Worm (Caenorhabditis elegans) whole organism, L1 larva: ENCODE measurements around the gene Y48E1C.4.

Source experiments
- C04F5.9 ChIP-seq: sonication (generic microtip); optimal IDR thresholded peaks from 2 replicates; lab custom pipeline; 2016; ENCODE audit warnings: missing genetic modification characterization, missing compliant biosample characterization
- C16A3.4 ChIP-seq: fragments of 150-350 bp; optimal IDR thresholded peaks from 2 replicates; lab custom pipeline; 2014; ENCODE audit warnings: missing biosample characterization, missing genetic modification characterization
- C34B4.2 ChIP-seq: sonication (generic microtip); optimal IDR thresholded peaks from 2 replicates; lab custom pipeline; 2017; ENCODE audit warnings: mild to moderate bottlenecking, missing genetic modification characterization, missing compliant biosample characterization
- alr-1 ChIP-seq: fragments of 200-800 bp; sonication (Bioruptor generic); optimal IDR thresholded peaks from 2 replicates; lab custom pipeline; 2018; ENCODE audit warnings: borderline replicate concordance, mild to moderate bottlenecking, missing genetic modification characterization, missing compliant biosample characterization
- aly-2 ChIP-seq: fragments of 150-350 bp; optimal IDR thresholded peaks from 2 replicates; lab custom pipeline; 2014; ENCODE audit warnings: missing biosample characterization, missing genetic modification characterization
- ama-1 ChIP-seq: fragments of 150-350 bp; optimal IDR thresholded peaks from 2 replicates; lab custom pipeline; 2014
- blmp-1 ChIP-seq: fragments of 150-350 bp; optimal IDR thresholded peaks from 2 replicates; lab custom pipeline; 2014; ENCODE audit warnings: missing biosample characterization, missing genetic modification characterization
- ceh-63 ChIP-seq: fragments of 200-800 bp; sonication (Bioruptor generic); optimal IDR thresholded peaks from 2 replicates; lab custom pipeline; 2018; ENCODE audit warnings: mild to moderate bottlenecking, missing genetic modification characterization, missing compliant biosample characterization
- ceh-8 ChIP-seq: fragments of 200-800 bp; sonication (Bioruptor generic); optimal IDR thresholded peaks from 2 replicates; lab custom pipeline; 2018; ENCODE audit warnings: mild to moderate bottlenecking, missing genetic modification characterization, moderate library complexity, missing compliant biosample characterization
- ceh-82 ChIP-seq, 3 experiments: fragments of 150-350 bp in 1 of 3; sonication (generic microtip) in 2 of 3; optimal IDR thresholded peaks; 2 replicates each; lab custom pipeline; 2014 to 2017; ENCODE audit warnings: missing biosample characterization in 3 of 3, missing genetic modification characterization in 3 of 3
- ceh-88 ChIP-seq: fragments of 200-800 bp; sonication (Bioruptor generic); IDR thresholded peaks from 2 replicates; pipeline ENCODE4 v1.3.6; 2022; ENCODE audit warnings: missing genetic modification characterization, missing compliant biosample characterization
- dsc-1 ChIP-seq: sonication (generic microtip); optimal IDR thresholded peaks from 2 replicates; lab custom pipeline; 2016; ENCODE audit warnings: mild to moderate bottlenecking, missing genetic modification characterization, missing compliant biosample characterization
- efl-1 ChIP-seq, 4 experiments: fragments of 150-350 bp; optimal IDR thresholded peaks in 3 of 4; peaks in 1 of 4; 1 replicate in 1 of 4; 2 replicates in 3 of 4; lab custom pipeline; 2014; ENCODE audit warnings: missing biosample characterization in 2 of 4, missing genetic modification characterization in 2 of 4, missing genetic modification reagents in 2 of 4
- efl-3 ChIP-seq: fragments of 200-800 bp; sonication (Bioruptor generic); optimal IDR thresholded peaks from 2 replicates; lab custom pipeline; 2018; ENCODE audit warnings: mild to moderate bottlenecking, missing genetic modification characterization, missing compliant biosample characterization
- egl-13 ChIP-seq: sonication (generic microtip); optimal IDR thresholded peaks from 2 replicates; lab custom pipeline; 2016; ENCODE audit warnings: missing genotype, missing genetic modification reagents, missing genetic modification characterization, missing compliant biosample characterization
- egl-27 ChIP-seq, 2 experiments: fragments of 150-350 bp in 1 of 2; sonication (generic microtip); optimal IDR thresholded peaks; 3 replicates each; lab custom pipeline; 2017 to 2018; ENCODE audit warnings: missing biosample characterization in 2 of 2, missing genetic modification characterization in 2 of 2, missing genetic modification reagents in 2 of 2
- elt-2 ChIP-seq: sonication (generic microtip); optimal IDR thresholded peaks from 2 replicates; lab custom pipeline; 2016; ENCODE audit warnings: missing genetic modification characterization, mild to moderate bottlenecking, inconsistent platforms, missing compliant biosample characterization, missing genetic modification reagents
- fkh-4 ChIP-seq: sonication (generic microtip); optimal IDR thresholded peaks from 2 replicates; lab custom pipeline; 2016; ENCODE audit warnings: missing compliant biosample characterization, missing genetic modification characterization, borderline replicate concordance
- fos-1 ChIP-seq: fragments of 150-350 bp; optimal IDR thresholded peaks from 2 replicates; lab custom pipeline; 2014; ENCODE audit warnings: missing biosample characterization, missing genetic modification characterization
- grh-1 ChIP-seq: fragments of 200-800 bp; sonication (Bioruptor generic); IDR thresholded peaks from 2 replicates; pipeline ENCODE4 v1.3.6; 2022; ENCODE audit warnings: missing genetic modification reagents, missing genetic modification characterization, missing compliant biosample characterization
- hlh-17 ChIP-seq: fragments of 200-800 bp; sonication (Bioruptor generic); optimal IDR thresholded peaks from 2 replicates; lab custom pipeline; 2018; ENCODE audit warnings: missing genetic modification characterization, mild to moderate bottlenecking, missing compliant biosample characterization, moderate library complexity, borderline replicate concordance
- hlh-4 ChIP-seq: sonication (generic microtip); optimal IDR thresholded peaks from 2 replicates; lab custom pipeline; 2016; ENCODE audit warnings: mild to moderate bottlenecking, missing genetic modification characterization, missing compliant biosample characterization
- jun-1 ChIP-seq: fragments of 150-350 bp; optimal IDR thresholded peaks from 2 replicates; lab custom pipeline; 2014; ENCODE audit warnings: missing biosample characterization, missing genetic modification reagents, missing genetic modification characterization
- lin-39 ChIP-seq: fragments of 150-350 bp; optimal IDR thresholded peaks from 2 replicates; lab custom pipeline; 2014; ENCODE audit warnings: missing biosample characterization, missing genetic modification reagents, missing genetic modification characterization
- lir-3 ChIP-seq: sonication (generic microtip); optimal IDR thresholded peaks from 2 replicates; lab custom pipeline; 2016; ENCODE audit warnings: mild to moderate bottlenecking, missing genetic modification characterization, moderate library complexity, missing compliant biosample characterization; ENCODE audit not compliant: poor library complexity
- mab-9 ChIP-seq: fragments of 200-800 bp; sonication (Bioruptor generic); IDR thresholded peaks from 2 replicates; pipeline ENCODE4 v1.3.6; 2022; ENCODE audit warnings: missing genetic modification reagents, missing genetic modification characterization, missing compliant biosample characterization
- mdl-1 ChIP-seq, 2 experiments: fragments of 150-350 bp; optimal IDR thresholded peaks; 2 replicates each; lab custom pipeline; 2014 to 2017; ENCODE audit warnings: missing biosample characterization in 2 of 2, missing genetic modification characterization in 2 of 2, inconsistent platforms in 1 of 2
- mep-1 ChIP-seq: fragments of 150-350 bp; optimal IDR thresholded peaks from 2 replicates; lab custom pipeline; 2014; ENCODE audit warnings: missing biosample characterization, missing genetic modification characterization
- nhr-11 ChIP-seq: fragments of 150-350 bp; optimal IDR thresholded peaks from 2 replicates; lab custom pipeline; 2014; ENCODE audit warnings: missing biosample characterization, missing genetic modification characterization
- nhr-20 ChIP-seq: sonication (generic microtip); optimal IDR thresholded peaks from 2 replicates; lab custom pipeline; 2016; ENCODE audit warnings: mild to moderate bottlenecking, missing genetic modification characterization, missing compliant biosample characterization
- nhr-28 ChIP-seq: fragments of 150-350 bp; optimal IDR thresholded peaks from 2 replicates; lab custom pipeline; 2014; ENCODE audit warnings: missing biosample characterization, missing genetic modification characterization
- nhr-71 ChIP-seq: sonication (generic microtip); optimal IDR thresholded peaks from 2 replicates; lab custom pipeline; 2016; ENCODE audit warnings: mild to moderate bottlenecking, missing genetic modification characterization, moderate library complexity, missing compliant biosample characterization
- nhr-76 ChIP-seq: sonication (generic microtip); optimal IDR thresholded peaks from 2 replicates; lab custom pipeline; 2017; ENCODE audit warnings: missing biosample characterization, missing genetic modification characterization
- nhr-77 ChIP-seq: fragments of 150-350 bp; optimal IDR thresholded peaks from 2 replicates; lab custom pipeline; 2014; ENCODE audit warnings: missing biosample characterization, missing genetic modification characterization
- nhr-84 ChIP-seq: sonication (generic microtip); optimal IDR thresholded peaks from 2 replicates; lab custom pipeline; 2017; ENCODE audit warnings: missing biosample characterization, missing genetic modification characterization
- pax-3 ChIP-seq: fragments of 200-800 bp; sonication (Bioruptor generic); optimal IDR thresholded peaks from 2 replicates; lab custom pipeline; 2018; ENCODE audit warnings: mild to moderate bottlenecking, missing genetic modification characterization, moderate library complexity, missing compliant biosample characterization
- pqm-1 ChIP-seq: sonication (generic microtip); optimal IDR thresholded peaks from 3 replicates; lab custom pipeline; 2017; ENCODE audit warnings: missing biosample characterization, missing genetic modification characterization
- rnt-1 ChIP-seq: sonication (generic microtip); optimal IDR thresholded peaks from 2 replicates; lab custom pipeline; 2016; ENCODE audit warnings: mild to moderate bottlenecking, missing genetic modification characterization, moderate library complexity, missing compliant biosample characterization
- skn-1 ChIP-seq: fragments of 150-350 bp; optimal IDR thresholded peaks from 2 replicates; lab custom pipeline; 2014; ENCODE audit warnings: missing biosample characterization, missing genetic modification characterization
- snu-23 ChIP-seq: sonication (generic microtip); optimal IDR thresholded peaks from 2 replicates; lab custom pipeline; 2016; ENCODE audit warnings: missing genetic modification characterization, missing compliant biosample characterization
- sox-4 ChIP-seq: sonication (generic microtip); optimal IDR thresholded peaks from 2 replicates; lab custom pipeline; 2016; ENCODE audit warnings: missing genetic modification characterization, missing compliant biosample characterization
- sptf-1 ChIP-seq: fragments of 150-350 bp; optimal IDR thresholded peaks from 2 replicates; lab custom pipeline; 2014; ENCODE audit warnings: missing biosample characterization, missing genetic modification characterization
- sup-37 ChIP-seq: fragments of 200-800 bp; sonication (Bioruptor generic); optimal IDR thresholded peaks from 2 replicates; lab custom pipeline; 2018; ENCODE audit warnings: mild to moderate bottlenecking, missing genetic modification characterization, missing compliant biosample characterization
- tbx-2 ChIP-seq: sonication (generic microtip); optimal IDR thresholded peaks from 2 replicates; lab custom pipeline; 2016; ENCODE audit warnings: missing genetic modification characterization, missing compliant biosample characterization
- tlp-1 ChIP-seq: fragments of 150-350 bp; optimal IDR thresholded peaks from 2 replicates; lab custom pipeline; 2014; ENCODE audit warnings: missing biosample characterization, missing genetic modification characterization
- unc-130 ChIP-seq: fragments of 150-350 bp; optimal IDR thresholded peaks from 2 replicates; lab custom pipeline; 2017; ENCODE audit warnings: missing biosample characterization, missing genetic modification characterization, inconsistent platforms
- unc-30 ChIP-seq: sonication (generic microtip); optimal IDR thresholded peaks from 2 replicates; lab custom pipeline; 2017; ENCODE audit warnings: missing biosample characterization, missing genetic modification characterization
- unc-62 ChIP-seq: fragments of 150-350 bp; optimal IDR thresholded peaks from 2 replicates; lab custom pipeline; 2014; ENCODE audit warnings: missing biosample characterization, missing genetic modification reagents, missing genetic modification characterization
- unc-98 ChIP-seq: fragments of 200-800 bp; sonication (Bioruptor generic); IDR thresholded peaks from 2 replicates; pipeline ENCODE4 v1.3.6; 2022; ENCODE audit warnings: missing genetic modification characterization, missing compliant biosample characterization
- zag-1 ChIP-seq: fragments of 150-350 bp; optimal IDR thresholded peaks from 2 replicates; lab custom pipeline; 2014; ENCODE audit warnings: missing biosample characterization, missing genetic modification characterization
- zip-4 ChIP-seq: fragments of 200-800 bp; sonication (Bioruptor generic); optimal IDR thresholded peaks from 2 replicates; lab custom pipeline; 2018; ENCODE audit warnings: mild to moderate bottlenecking, missing genetic modification characterization, moderate library complexity, missing compliant biosample characterization
- ztf-4 ChIP-seq: fragments of 150-350 bp; optimal IDR thresholded peaks from 2 replicates; lab custom pipeline; 2014; ENCODE audit warnings: missing biosample characterization, missing genetic modification characterization

Y48E1C.4 gene

DNA sequence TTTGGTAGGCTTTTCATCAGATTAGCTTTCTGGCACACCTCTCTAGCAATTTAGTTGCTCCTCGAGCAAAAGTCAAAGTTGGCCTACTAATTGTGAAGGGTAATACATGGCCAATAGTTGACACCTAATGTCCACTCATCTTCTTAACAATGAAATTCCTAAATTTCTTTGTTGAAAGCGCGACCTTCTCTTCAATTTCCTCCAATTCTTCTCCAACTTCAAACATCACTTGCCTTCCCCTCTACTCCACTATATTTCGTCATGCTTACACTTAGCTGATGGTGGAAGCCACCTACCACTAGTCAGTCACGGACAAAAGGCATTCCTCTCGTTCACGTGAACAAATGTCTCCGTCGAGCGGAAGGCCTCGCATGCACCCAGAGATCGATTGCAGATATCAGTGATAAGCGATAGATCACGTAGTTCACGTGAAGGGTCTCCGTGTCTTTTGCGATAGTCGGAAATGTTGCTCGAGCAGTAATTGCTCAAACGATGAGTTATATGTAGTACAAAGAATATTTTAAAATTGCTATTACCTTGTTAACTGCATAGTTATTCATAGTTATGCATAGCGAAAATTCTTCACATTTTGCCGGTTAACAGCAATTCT is 32.5 kb upstream of the Y48E1C.4 start, which contains the start of gene E01G4.3 (continued):
- TF ChIP-seq blmp-1 (peak; percentile 69), ceh-63 (GFP tag; lab: Kevin White, UChicago) (no peak), C04F5.9 (tag; lab: Kevin White, UChicago) (no peak), zip-4 (no peak), hlh-4 (no peak), ceh-8 (no peak), fos-1 (tag; lab: Kevin White, UChicago) (no peak), unc-30 (tag; lab: Kevin White, UChicago) (no peak), rnt-1 (tag; lab: Kevin White, UChicago) (peak; percentile 73), nhr-77 (tag; lab: Kevin White, UChicago) (no peak), aly-2 (no peak), ceh-82 (tag; optimal IDR thresholded peaks at IDR 0.05; lab: Kevin White, UChicago) (no peak), grh-1 (no peak), mep-1 (peak; percentile 53), dsc-1 (tag; lab: Kevin White, UChicago) (no peak), sup-37 (GFP tag; lab: Kevin White, UChicago) (no peak), ceh-88 (no peak), elt-2 (peak; percentile 97), ztf-4 (peak; percentile 39), C16A3.4 (tag; lab: Kevin White, UChicago) (peak; percentile 45), nhr-28 (no peak), sptf-1 (no peak), nhr-20 (tag; lab: Kevin White, UChicago) (peak; percentile 94), tlp-1 (tag; lab: Kevin White, UChicago) (no peak), mdl-1 (tag; optimal IDR thresholded peaks at IDR 0.05; lab: Kevin White, UChicago) (peak in 1 of 2 experiments; percentile 87), ama-1 (lab: Kevin White, UChicago) (no peak), fkh-4 (tag; lab: Kevin White, UChicago) (no peak), pax-3 (tag; lab: Kevin White, UChicago) (no peak), skn-1 (tag; lab: Kevin White, UChicago) (peak; percentile 30), snu-23 (GFP tag; lab: Kevin White, UChicago) (peak; percentile 84), nhr-76 (tag; lab: Kevin White, UChicago) (no peak), hlh-17 (no peak), efl-3 (GFP tag; lab: Kevin White, UChicago) (no peak), egl-27 (tag; optimal IDR thresholded peaks at IDR 0.05; lab: Kevin White, UChicago) (peak in 1 of 2 experiments; percentile 16), sox-4 (no peak), mab-9 (GFP tag; lab: Robert Waterston, UW) (no peak), jun-1 (tag; lab: Kevin White, UChicago) (peak; percentile 82), nhr-84 (no peak), egl-13 (no peak), tbx-2 (peak; percentile 71), lin-39 (peak; percentile 1), C34B4.2 (tag; lab: Kevin White, UChicago) (no peak), lir-3 (no peak), unc-62 (GFP tag; lab: Kevin White, UChicago) (no peak), unc-98 (GFP tag; lab: Robert Waterston, UW) (0 out of 2 replicates have a peak, but pooled peaks have one; percentile 25), unc-130 (tag; lab: Kevin White, UChicago) (peak; percentile 96), nhr-11 (tag; lab: Kevin White, UChicago) (peak; percentile 54), nhr-71 (peak; percentile 91), efl-1 (optimal IDR thresholded peaks at IDR 0.05; lab: Kevin White, UChicago) (peak; percentile 34 to 41), efl-1 (GFP tag; optimal IDR thresholded peaks at IDR 0.05 in 1 of 2; lab: Kevin White, UChicago) (peak; percentile 1 to 76), pqm-1 (tag; lab: Kevin White, UChicago) (no peak), zag-1 (tag; lab: Kevin White, UChicago) (no peak), alr-1 (tag; lab: Kevin White, UChicago) (no peak)
